Fruit fly (Drosophila melanogaster) whole organism, embryonic: ENCODE data around the gene Eig71Ei.
A peak's percentile ranks its signal among the peaks of the same experiment; 100 is the strongest.

Experiments
- Atf3 ChIP-seq: fragments of 200-800 bp; sonication (Bioruptor generic); optimal IDR thresholded peaks from 3 replicates; lab custom pipeline; 2016; ENCODE audit warnings: missing biosample characterization, missing genetic modification characterization
- CG11696 ChIP-seq: fragments of 200-800 bp; sonication (Bioruptor generic); IDR thresholded peaks from 2 replicates; pipeline ENCODE4 v1.3.6; 2022; ENCODE audit warnings: missing biosample characterization, missing genetic modification characterization
- CG12299 ChIP-seq: fragments of 200-800 bp; sonication (Bioruptor generic); optimal IDR thresholded peaks from 2 replicates; lab custom pipeline; 2018; ENCODE audit warnings: missing biosample characterization, mild to moderate bottlenecking, missing genetic modification characterization
- CG14014 ChIP-seq: fragments of 200-800 bp; sonication (Bioruptor generic); IDR thresholded peaks from 2 replicates; pipeline ENCODE4 v1.3.6; 2022; ENCODE audit warnings: missing biosample characterization, missing genetic modification characterization
- CG15696 ChIP-seq: fragments of 200-800 bp; sonication (Bioruptor generic); optimal IDR thresholded peaks from 2 replicates; lab custom pipeline; 2019; ENCODE audit warnings: missing biosample characterization, mild to moderate bottlenecking, missing genetic modification characterization, moderate library complexity
- CG17186 ChIP-seq: fragments of 200-800 bp; sonication (Bioruptor generic); optimal IDR thresholded peaks from 3 replicates; lab custom pipeline; 2017; ENCODE audit warnings: missing biosample characterization, missing genetic modification reagents, missing genetic modification characterization
- CG17361 ChIP-seq: fragments of 200-800 bp; sonication (Bioruptor generic); IDR thresholded peaks from 3 replicates; pipeline ENCODE4 v1.3.6; 2022; ENCODE audit warnings: missing biosample characterization, missing genetic modification characterization
- CG17612 ChIP-seq: fragments of 200-800 bp; sonication (Bioruptor generic); IDR thresholded peaks from 2 replicates; pipeline ENCODE4 v1.3.6; 2022; ENCODE audit warnings: missing biosample characterization, missing genetic modification characterization
- CG17829 ChIP-seq: fragments of 200-800 bp; optimal IDR thresholded peaks from 2 replicates; lab custom pipeline; 2019; ENCODE audit warnings: missing biosample characterization, mild to moderate bottlenecking, missing genetic modification characterization, moderate library complexity
- CG18262 ChIP-seq: fragments of 200-800 bp; optimal IDR thresholded peaks from 3 replicates; lab custom pipeline; 2019; ENCODE audit warnings: missing biosample characterization, mild to moderate bottlenecking, missing genetic modification characterization, moderate library complexity
- CG18476 ChIP-seq: fragments of 200-800 bp; sonication (Bioruptor generic); optimal IDR thresholded peaks from 2 replicates; lab custom pipeline; 2016; ENCODE audit warnings: missing biosample characterization, mild to moderate bottlenecking, missing genetic modification characterization
- CG18764 ChIP-seq: fragments of 200-800 bp; sonication (Bioruptor generic); optimal IDR thresholded peaks from 3 replicates; lab custom pipeline; 2016; ENCODE audit warnings: missing biosample characterization, missing genetic modification characterization
- CG31224 ChIP-seq: fragments of 200-800 bp; sonication (Bioruptor generic); IDR thresholded peaks from 2 replicates; pipeline ENCODE4 v1.3.6; 2022; ENCODE audit warnings: missing biosample characterization, missing genetic modification characterization
- CG31365 ChIP-seq: fragments of 200-800 bp; sonication (Bioruptor generic); optimal IDR thresholded peaks from 2 replicates; lab custom pipeline; 2018; ENCODE audit warnings: missing biosample characterization, mild to moderate bottlenecking, missing genetic modification characterization
- CG42726 ChIP-seq: fragments of 200-800 bp; sonication (Bioruptor generic); IDR thresholded peaks from 2 replicates; pipeline ENCODE4 v1.3.6; 2022; ENCODE audit warnings: missing biosample characterization, missing genetic modification characterization; ENCODE audit not compliant: partially characterized antibody
- CG6683 ChIP-seq: fragments of 200-800 bp; sonication (Bioruptor generic); optimal IDR thresholded peaks from 2 replicates; lab custom pipeline; 2017; ENCODE audit warnings: missing biosample characterization, mild to moderate bottlenecking, missing genetic modification characterization, missing genetic modification reagents
- CG7987 ChIP-seq: fragments of 200-800 bp; sonication (Bioruptor generic); optimal IDR thresholded peaks from 2 replicates; lab custom pipeline; 2018; ENCODE audit warnings: missing biosample characterization, mild to moderate bottlenecking, missing genetic modification characterization, moderate library complexity
- CG9817 ChIP-seq: fragments of 200-800 bp; sonication (Bioruptor generic); optimal IDR thresholded peaks from 2 replicates; lab custom pipeline; 2018; ENCODE audit warnings: missing biosample characterization, mild to moderate bottlenecking, missing genetic modification characterization, moderate library complexity
- D19A ChIP-seq: fragments of 200-800 bp; optimal IDR thresholded peaks from 3 replicates; lab custom pipeline; 2019; ENCODE audit warnings: missing biosample characterization, mild to moderate bottlenecking, missing genetic modification characterization, moderate library complexity
- Doc2 ChIP-seq: fragments of 200-800 bp; sonication (Bioruptor generic); IDR thresholded peaks from 2 replicates; pipeline ENCODE4 v1.3.6; 2022; ENCODE audit warnings: missing biosample characterization, missing genetic modification characterization
- HLH54F ChIP-seq: fragments of 200-800 bp; sonication (Bioruptor generic); optimal IDR thresholded peaks from 3 replicates; lab custom pipeline; 2016; ENCODE audit warnings: missing biosample characterization, missing genetic modification characterization
- Hr39 ChIP-seq: fragments of >200 bp; optimal IDR thresholded peaks from 2 replicates; lab custom pipeline; 2017
- MBD-R2 ChIP-seq: fragments of 200-800 bp; sonication (Bioruptor generic); IDR thresholded peaks from 2 replicates; pipeline ENCODE4 v1.3.6; 2022; ENCODE audit warnings: missing biosample characterization, missing genetic modification characterization
- Meics ChIP-seq: fragments of 200-800 bp; sonication (Bioruptor generic); optimal IDR thresholded peaks from 2 replicates; lab custom pipeline; 2017; ENCODE audit warnings: missing biosample characterization, mild to moderate bottlenecking, missing genetic modification characterization
- NK7.1 ChIP-seq: fragments of 200-800 bp; sonication (Bioruptor generic); optimal IDR thresholded peaks from 3 replicates; lab custom pipeline; 2016; ENCODE audit warnings: missing biosample characterization, missing genetic modification characterization
- Ssrp ChIP-seq: fragments of 200-800 bp; sonication (Bioruptor generic); optimal IDR thresholded peaks from 2 replicates; lab custom pipeline; 2018; ENCODE audit warnings: missing biosample characterization, mild to moderate bottlenecking, missing genetic modification characterization, moderate library complexity
- ap ChIP-seq: fragments of 200-800 bp; sonication (Bioruptor generic); IDR thresholded peaks from 2 replicates; pipeline ENCODE4 v1.3.6; 2022; ENCODE audit warnings: missing biosample characterization, missing genetic modification characterization
- corto ChIP-seq: fragments of 200-800 bp; sonication (Bioruptor generic); optimal IDR thresholded peaks from 2 replicates; lab custom pipeline; 2016; ENCODE audit warnings: missing biosample characterization, mild to moderate bottlenecking, missing genetic modification characterization, moderate library complexity
- crp ChIP-seq, 2 experiments: fragments of 200-800 bp; sonication (Bioruptor generic); optimal IDR thresholded peaks; 2 replicates in 1 of 2; 3 replicates in 1 of 2; lab custom pipeline; 2017; ENCODE audit warnings: missing biosample characterization in 2 of 2, missing genetic modification characterization in 2 of 2, mild to moderate bottlenecking in 1 of 2, moderate library complexity in 1 of 2
- da ChIP-seq: fragments of 200-800 bp; sonication (Bioruptor generic); optimal IDR thresholded peaks from 2 replicates; lab custom pipeline; 2016; ENCODE audit warnings: missing biosample characterization, missing genetic modification characterization
- danr ChIP-seq: fragments of 200-800 bp; sonication (Bioruptor generic); IDR thresholded peaks from 2 replicates; pipeline ENCODE4 v1.3.6; 2022; ENCODE audit warnings: missing biosample characterization, missing genetic modification characterization
- emc ChIP-seq: fragments of 200-800 bp; sonication (Bioruptor generic); optimal IDR thresholded peaks from 2 replicates; lab custom pipeline; 2016; ENCODE audit warnings: missing biosample characterization, missing genetic modification characterization
- grau ChIP-seq: fragments of 200-800 bp; optimal IDR thresholded peaks from 3 replicates; lab custom pipeline; 2019; ENCODE audit warnings: missing biosample characterization, mild to moderate bottlenecking, missing genetic modification characterization, moderate library complexity
- insv ChIP-seq, 2 experiments: fragments of 200-800 bp; sonication (Bioruptor generic); optimal IDR thresholded peaks; 3 replicates each; lab custom pipeline; 2016 to 2018; ENCODE audit warnings: missing biosample characterization in 2 of 2, missing genetic modification characterization in 2 of 2
- jumu ChIP-seq: fragments of 200-800 bp; sonication (Bioruptor generic); optimal IDR thresholded peaks from 3 replicates; lab custom pipeline; 2016; ENCODE audit warnings: missing biosample characterization, missing genetic modification characterization
- klu ChIP-seq: fragments of 200-800 bp; sonication (Bioruptor generic); IDR thresholded peaks from 2 replicates; pipeline ENCODE4 v1.3.6; 2022; ENCODE audit warnings: missing biosample characterization, missing genetic modification characterization
- oc ChIP-seq: fragments of 200-800 bp; sonication (Bioruptor generic); optimal IDR thresholded peaks from 2 replicates; lab custom pipeline; 2018; ENCODE audit warnings: missing biosample characterization, mild to moderate bottlenecking, missing genetic modification characterization, moderate library complexity
- pb ChIP-seq: fragments of 200-800 bp; sonication (Bioruptor generic); optimal IDR thresholded peaks from 3 replicates; lab custom pipeline; 2016; ENCODE audit warnings: missing biosample characterization, missing genetic modification characterization
- peb ChIP-seq: fragments of 200-800 bp; sonication (Bioruptor generic); IDR thresholded peaks from 2 replicates; pipeline ENCODE4 v1.3.6; 2022; ENCODE audit warnings: missing biosample characterization, missing genetic modification characterization
- phol ChIP-seq: fragments of 200-800 bp; sonication (Bioruptor generic); optimal IDR thresholded peaks from 3 replicates; lab custom pipeline; 2018; ENCODE audit warnings: missing biosample characterization, mild to moderate bottlenecking, missing genetic modification characterization, moderate library complexity
- psq ChIP-seq: fragments of 200-800 bp; sonication (Bioruptor generic); optimal IDR thresholded peaks from 2 replicates; lab custom pipeline; 2017; ENCODE audit warnings: missing biosample characterization, missing genetic modification characterization
- pum ChIP-seq: fragments of 200-800 bp; sonication (Bioruptor generic); optimal IDR thresholded peaks from 2 replicates; lab custom pipeline; 2016; ENCODE audit warnings: missing biosample characterization, missing genetic modification characterization
- tin ChIP-seq: fragments of 200-800 bp; sonication (Bioruptor generic); optimal IDR thresholded peaks from 3 replicates; lab custom pipeline; 2016; ENCODE audit warnings: missing biosample characterization, missing genetic modification characterization

Eig71Ei gene

DNA sequence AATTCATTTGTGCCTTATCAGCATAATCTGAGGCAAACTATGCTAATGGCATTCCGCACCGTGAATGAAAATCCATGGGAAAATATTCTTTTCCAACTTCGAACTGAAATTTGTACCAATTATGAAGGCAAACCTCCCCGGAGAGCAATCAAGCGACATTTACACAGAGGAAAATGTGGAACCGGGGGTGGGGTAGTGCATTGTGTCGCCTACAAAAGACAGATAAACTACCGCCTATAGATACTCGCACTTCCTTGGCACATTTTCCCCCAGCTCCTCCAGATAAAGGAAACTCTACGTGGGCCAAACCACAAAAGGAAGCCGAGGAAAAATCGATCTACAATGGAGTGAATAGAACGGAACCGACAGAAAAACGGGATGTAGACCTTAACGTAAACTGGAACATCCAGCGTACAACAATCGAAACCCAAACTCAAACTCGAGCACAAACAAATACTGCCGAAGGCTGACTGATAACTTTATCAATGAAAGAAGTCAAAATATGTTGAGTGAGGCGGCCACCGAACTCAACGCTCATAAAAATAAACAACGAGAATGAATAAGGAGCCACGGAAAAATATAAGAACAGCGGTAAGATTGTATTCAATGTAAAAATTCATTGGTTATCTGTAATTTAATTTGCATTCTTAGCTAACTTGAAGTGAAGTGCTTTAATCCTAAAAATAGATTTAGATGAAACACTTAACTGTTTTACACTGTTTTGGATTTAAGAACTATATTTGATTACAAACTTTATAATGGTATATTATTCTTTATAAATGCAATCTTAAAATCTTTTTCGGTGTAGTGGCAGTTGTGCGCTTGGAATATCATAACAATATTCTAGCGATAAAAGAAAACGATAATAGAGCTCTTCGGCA lies 31.4 kb downstream of the Eig71Ei start (continued):
- TF ChIP-seq corto (GFP tag; lab: Kevin White, UChicago) (no peak), Atf3 (GFP tag; lab: Kevin White, UChicago) (no peak), emc (GFP tag; lab: Kevin White, UChicago) (no peak), psq (GFP tag; lab: Kevin White, UChicago) (no peak), ap (GFP tag; lab: Robert Waterston, UW) (no peak), insv (GFP tag; optimal IDR thresholded peaks at IDR 0.05; lab: Kevin White, UChicago) (no peak), CG17612 (GFP tag; lab: Robert Waterston, UW) (no peak), Ssrp (tag; lab: Kevin White, UChicago) (no peak), CG14014 (GFP tag; lab: Robert Waterston, UW) (peak; percentile 44; the same call in 1 of the 2 replicates), CG7987 (GFP tag; lab: Kevin White, UChicago) (no peak), CG18764 (GFP tag; lab: Kevin White, UChicago) (peak; percentile 37), klu (GFP tag; lab: Robert Waterston, UW) (no peak), CG17361 (GFP tag; lab: Robert Waterston, UW) (peak; percentile 53; the same call in 1 of the 3 replicates), D19A (peak; percentile 24), CG42726 (no peak), da (GFP tag; lab: Kevin White, UChicago) (no peak), oc (tag; lab: Kevin White, UChicago) (no peak), CG11696 (no peak), CG31224 (GFP tag; lab: Robert Waterston, UW) (no peak), pum (GFP tag; lab: Kevin White, UChicago) (no peak), Hr39 (lab: Kevin White, UChicago) (no peak), crp (GFP tag; optimal IDR thresholded peaks at IDR 0.05; lab: Kevin White, UChicago) (no peak), CG17186 (GFP tag; lab: Kevin White, UChicago) (no peak), HLH54F (GFP tag; lab: Kevin White, UChicago) (no peak), CG18476 (GFP tag; lab: Kevin White, UChicago) (peak; percentile 55), danr (GFP tag; lab: Robert Waterston, UW) (no peak), CG31365 (no peak), CG6683 (no peak), pb (peak; percentile 21), Doc2 (GFP tag; lab: Robert Waterston, UW) (no peak), CG17829 (peak; percentile 72), jumu (no peak), CG9817 (tag; lab: Kevin White, UChicago) (no peak), peb (GFP tag; lab: Robert Waterston, UW) (no peak), NK7.1 (GFP tag; lab: Kevin White, UChicago) (peak; percentile 41), grau (tag; lab: Kevin White, UChicago) (peak; percentile 60), CG12299 (tag; lab: Kevin White, UChicago) (peak; percentile 3), tin (peak; percentile 46), MBD-R2 (GFP tag; lab: Robert Waterston, UW) (no peak), CG18262 (tag; lab: Kevin White, UChicago) (peak; percentile 71), CG15696 (tag; lab: Kevin White, UChicago) (peak; percentile 61), Meics (GFP tag; lab: Kevin White, UChicago) (peak; percentile 70), phol (peak; percentile 73)
